Worm (Caenorhabditis elegans) whole organism, L2 larva: Measurements from ENCODE around the gene argk-1.

Experiments
- C34F6.9 ChIP-seq: fragments of 150-350 bp; optimal IDR thresholded peaks from 2 replicates; lab custom pipeline; 2014; ENCODE audit warnings: missing biosample characterization, missing genetic modification characterization
- R02D3.7 ChIP-seq: fragments of 150-350 bp; optimal IDR thresholded peaks from 2 replicates; lab custom pipeline; 2014; ENCODE audit warnings: missing biosample characterization, missing genetic modification characterization
- Y55F3AM.14 ChIP-seq: fragments of 200-800 bp; sonication (Bioruptor generic); optimal IDR thresholded peaks from 2 replicates; lab custom pipeline; 2018; ENCODE audit warnings: mild to moderate bottlenecking, missing genetic modification characterization, missing compliant biosample characterization
- alr-1 ChIP-seq: fragments of 150-350 bp; optimal IDR thresholded peaks from 2 replicates; lab custom pipeline; 2014; ENCODE audit warnings: missing biosample characterization, missing genetic modification characterization
- ama-1 ChIP-seq: fragments of 150-350 bp; optimal IDR thresholded peaks from 2 replicates; lab custom pipeline; 2018; ENCODE audit warnings: inconsistent platforms
- ceh-82 ChIP-seq: fragments of 150-350 bp; optimal IDR thresholded peaks from 2 replicates; lab custom pipeline; 2014; ENCODE audit warnings: missing biosample characterization, missing genetic modification characterization
- crh-2 ChIP-seq: sonication (generic microtip); optimal IDR thresholded peaks from 2 replicates; lab custom pipeline; 2017; ENCODE audit warnings: missing biosample characterization, missing genetic modification characterization
- dmd-4 ChIP-seq: sonication (generic microtip); optimal IDR thresholded peaks from 2 replicates; lab custom pipeline; 2017; ENCODE audit warnings: missing biosample characterization, missing genetic modification characterization
- egl-27 ChIP-seq: sonication (generic microtip); optimal IDR thresholded peaks from 3 replicates; lab custom pipeline; 2017; ENCODE audit warnings: missing biosample characterization, missing genetic modification reagents, missing genetic modification characterization
- elt-1 ChIP-seq: fragments of 150-350 bp; optimal IDR thresholded peaks from 2 replicates; lab custom pipeline; 2014; ENCODE audit warnings: missing biosample characterization, missing genetic modification characterization
- elt-3 ChIP-seq: sonication (generic microtip); optimal IDR thresholded peaks from 2 replicates; lab custom pipeline; 2017; ENCODE audit warnings: missing biosample characterization, missing genetic modification characterization
- fos-1 ChIP-seq: fragments of 150-350 bp; optimal IDR thresholded peaks from 2 replicates; lab custom pipeline; 2014; ENCODE audit warnings: missing biosample characterization, missing genetic modification characterization
- gmeb-1 ChIP-seq: fragments of 150-350 bp; optimal IDR thresholded peaks from 2 replicates; lab custom pipeline; 2014; ENCODE audit warnings: missing biosample characterization, missing genetic modification characterization
- lin-11 ChIP-seq: fragments of 150-350 bp; sonication (generic microtip); optimal IDR thresholded peaks from 2 replicates; lab custom pipeline; 2014; ENCODE audit warnings: missing biosample characterization, missing genetic modification characterization, inconsistent platforms, mixed read lengths
- lin-39 ChIP-seq: fragments of 150-350 bp; optimal IDR thresholded peaks from 2 replicates; lab custom pipeline; 2014; ENCODE audit warnings: missing biosample characterization, missing genetic modification reagents, missing genetic modification characterization
- lsy-2 ChIP-seq, 2 experiments: fragments of 150-350 bp in 1 of 2; sonication (generic microtip) in 1 of 2; optimal IDR thresholded peaks; 2 replicates each; lab custom pipeline; 2014 to 2017; ENCODE audit warnings: missing biosample characterization in 2 of 2, missing genetic modification characterization in 2 of 2
- mab-5 ChIP-seq: fragments of 150-350 bp; optimal IDR thresholded peaks from 2 replicates; lab custom pipeline; 2014; ENCODE audit warnings: missing biosample characterization, missing genetic modification characterization
- mdl-1 ChIP-seq, 2 experiments: fragments of 150-350 bp in 1 of 2; sonication (generic microtip) in 1 of 2; optimal IDR thresholded peaks; 2 replicates each; lab custom pipeline; 2017; ENCODE audit warnings: missing biosample characterization in 2 of 2, missing genetic modification characterization in 2 of 2
- nhr-11 ChIP-seq: fragments of 150-350 bp; optimal IDR thresholded peaks from 2 replicates; lab custom pipeline; 2014; ENCODE audit warnings: missing biosample characterization, missing genetic modification characterization
- nhr-21 ChIP-seq: fragments of 150-350 bp; optimal IDR thresholded peaks from 2 replicates; lab custom pipeline; 2014; ENCODE audit warnings: missing biosample characterization, missing genetic modification characterization
- nhr-23 ChIP-seq: fragments of 150-350 bp; optimal IDR thresholded peaks from 2 replicates; lab custom pipeline; 2014; ENCODE audit warnings: missing biosample characterization, missing genetic modification reagents, missing genetic modification characterization
- nhr-237 ChIP-seq: fragments of 150-350 bp; optimal IDR thresholded peaks from 2 replicates; lab custom pipeline; 2014; ENCODE audit warnings: missing biosample characterization, missing genetic modification characterization
- nhr-25 ChIP-seq: fragments of 150-350 bp; sonication (generic microtip); optimal IDR thresholded peaks from 3 replicates; lab custom pipeline; 2014; ENCODE audit warnings: missing biosample characterization, missing genetic modification characterization
- nhr-6 ChIP-seq: fragments of 150-350 bp; optimal IDR thresholded peaks from 2 replicates; lab custom pipeline; 2014; ENCODE audit warnings: missing biosample characterization, missing genetic modification characterization
- nhr-77 ChIP-seq: fragments of 150-350 bp; optimal IDR thresholded peaks from 2 replicates; lab custom pipeline; 2014; ENCODE audit warnings: missing biosample characterization, missing genetic modification characterization
- peb-1 ChIP-seq: fragments of 150-350 bp; optimal IDR thresholded peaks from 2 replicates; lab custom pipeline; 2014; ENCODE audit warnings: missing biosample characterization, missing genetic modification characterization
- sem-4 ChIP-seq: fragments of 150-350 bp; optimal IDR thresholded peaks from 2 replicates; lab custom pipeline; 2014; ENCODE audit warnings: missing biosample characterization, missing genetic modification reagents, missing genetic modification characterization
- sma-3 ChIP-seq: sonication (generic microtip); optimal IDR thresholded peaks from 2 replicates; lab custom pipeline; 2016; ENCODE audit warnings: missing genetic modification reagents, missing genetic modification characterization, missing compliant biosample characterization
- sma-9 ChIP-seq, 2 experiments: fragments of 150-350 bp in 1 of 2; sonication (generic microtip) in 1 of 2; optimal IDR thresholded peaks; 2 replicates each; lab custom pipeline; 2014 to 2016; ENCODE audit warnings: missing genetic modification characterization in 2 of 2, mild to moderate bottlenecking in 1 of 2, missing biosample characterization in 1 of 2, missing compliant biosample characterization in 1 of 2, missing genetic modification reagents in 1 of 2, moderate library complexity in 1 of 2
- unc-39 ChIP-seq: fragments of 150-350 bp; optimal IDR thresholded peaks from 2 replicates; lab custom pipeline; 2014; ENCODE audit warnings: missing biosample characterization, missing genetic modification characterization
- unc-55 ChIP-seq: fragments of 150-350 bp; sonication (generic microtip); optimal IDR thresholded peaks from 3 replicates; lab custom pipeline; 2014; ENCODE audit warnings: missing biosample characterization, missing genetic modification reagents, missing genetic modification characterization
- zag-1 ChIP-seq: fragments of 150-350 bp; optimal IDR thresholded peaks from 2 replicates; lab custom pipeline; 2014; ENCODE audit warnings: missing biosample characterization, missing genetic modification characterization
- ztf-1 ChIP-seq: fragments of 200-800 bp; sonication (Bioruptor generic); conservative IDR thresholded peaks from 2 replicates; pipeline ENCODE4 v1.3.6; 2022; ENCODE audit warnings: missing genetic modification characterization, missing compliant biosample characterization
- ztf-11 ChIP-seq: sonication (generic microtip); optimal IDR thresholded peaks from 2 replicates; lab custom pipeline; 2017; ENCODE audit warnings: missing biosample characterization, missing genetic modification characterization
- ztf-4 ChIP-seq: fragments of 150-350 bp; optimal IDR thresholded peaks from 2 replicates; lab custom pipeline; 2014; ENCODE audit warnings: missing biosample characterization, missing genetic modification characterization

The argk-1 gene

ce11 chrV:16060135-16060534, 43.6 kb upstream of the argk-1 start, which contains the start of gene F14H3.15:
Gene F14H3.15, minus strand, starts transcription at chrV:16060235.
- no peak for TF ChIP-seq ama-1 (lab: Kevin White, UChicago)
- TF ChIP-seq nhr-11 (tag; lab: Kevin White, UChicago): no peak
- TF ChIP-seq sem-4 (tag; lab: Kevin White, UChicago): no peak
- TF ChIP-seq mdl-1 (tag; optimal IDR thresholded peaks at IDR 0.05; lab: Kevin White, UChicago): no peak
- no peak for TF ChIP-seq peb-1
- no peak for TF ChIP-seq alr-1
- no peak for TF ChIP-seq ceh-82
- TF ChIP-seq Y55F3AM.14 (GFP tag; lab: Kevin White, UChicago): no peak
- no peak for TF ChIP-seq lsy-2 (tag; optimal IDR thresholded peaks at IDR 0.05; lab: Kevin White, UChicago)

ce11 chrV:16061993-16062392, 41.7 kb upstream of the argk-1 start, which contains the start of gene fbxa-100:
Gene fbxa-100, minus strand, starts transcription at chrV:16062093.
- TF ChIP-seq elt-1 (no peak), gmeb-1 (tag; lab: Kevin White, UChicago) (no peak), egl-27 (no peak), unc-39 (tag; lab: Kevin White, UChicago) (no peak), elt-3 (tag; lab: Kevin White, UChicago) (no peak), nhr-6 (no peak), nhr-237 (no peak), crh-2 (tag; lab: Kevin White, UChicago) (no peak), ztf-4 (tag; lab: Kevin White, UChicago) (no peak), sma-9 (GFP tag; optimal IDR thresholded peaks at IDR 0.05; lab: Kevin White, UChicago) (no peak), sma-9 (tag; optimal IDR thresholded peaks at IDR 0.05; lab: Kevin White, UChicago) (no peak), nhr-11 (tag; lab: Kevin White, UChicago) (no peak), C34F6.9 (tag; lab: Kevin White, UChicago) (no peak), ztf-11 (tag; lab: Kevin White, UChicago) (no peak), unc-55 (GFP tag; lab: Kevin White, UChicago) (no peak), peb-1 (no peak)

- TF ChIP-seq ztf-4 (tag; lab: Kevin White, UChicago): no peak
- TF ChIP-seq peb-1: no peak
- TF ChIP-seq sem-4 (tag; lab: Kevin White, UChicago): no peak
- no peak for TF ChIP-seq nhr-77 (tag; lab: Kevin White, UChicago)
- no peak for TF ChIP-seq R02D3.7
- TF ChIP-seq zag-1: no peak
- no peak for TF ChIP-seq nhr-25 (tag; lab: Kevin White, UChicago)
- no peak for TF ChIP-seq egl-27
These were observed 40.9 kb upstream of the argk-1 start, which contains the start of gene F14H3.14 for ce11 chrV:16062788-16063187. Gene F14H3.14, minus strand, starts transcription at chrV:16062888.

- TF ChIP-seq elt-3 (tag; lab: Kevin White, UChicago): no peak
- no peak for TF ChIP-seq ceh-82
- TF ChIP-seq nhr-21 (tag; lab: Kevin White, UChicago): no peak
- TF ChIP-seq alr-1: no peak
- TF ChIP-seq ama-1 (lab: Kevin White, UChicago): no peak
- TF ChIP-seq mdl-1 (tag; optimal IDR thresholded peaks at IDR 0.05; lab: Kevin White, UChicago): no peak
- TF ChIP-seq fos-1: no peak
- TF ChIP-seq lin-39 (tag; lab: Kevin White, UChicago): no peak
These were observed 34.8 kb upstream of the argk-1 start, which contains the start of gene cyp-35D1 for ce11 chrV:16068938-16069337. Gene cyp-35D1, plus strand, starts transcription at chrV:16069238.

- TF ChIP-seq fos-1: peak; percentile 9
- TF ChIP-seq nhr-237: no peak
These were observed 32.5 kb upstream of the argk-1 start, which contains the start of gene nhr-176 for ce11 chrV:16071167-16071566. Gene nhr-176, plus strand, starts transcription at chrV:16071325.

ce11 chrV:16073856-16074255, 29.8 kb upstream of the argk-1 start, which contains the start of gene srj-10:
Gene srj-10, minus strand, starts transcription at chrV:16073956.
- TF ChIP-seq mab-5 (tag; lab: Kevin White, UChicago): no peak
- TF ChIP-seq lin-11 (tag; lab: Kevin White, UChicago): no peak
- no peak for TF ChIP-seq R02D3.7
- no peak for TF ChIP-seq egl-27
- TF ChIP-seq nhr-6: no peak
- no peak for TF ChIP-seq zag-1
- no peak for TF ChIP-seq dmd-4
- TF ChIP-seq fos-1: no peak
- TF ChIP-seq sma-3 (GFP tag; lab: Kevin White, UChicago): no peak
- no peak for TF ChIP-seq nhr-23 (tag; lab: Kevin White, UChicago)
- no peak for TF ChIP-seq lin-39 (tag; lab: Kevin White, UChicago)
- TF ChIP-seq ama-1 (lab: Kevin White, UChicago): no peak
- no peak for TF ChIP-seq nhr-77 (tag; lab: Kevin White, UChicago)
- no peak for TF ChIP-seq sem-4 (tag; lab: Kevin White, UChicago)
- no peak for TF ChIP-seq lsy-2 (tag; optimal IDR thresholded peaks at IDR 0.05; lab: Kevin White, UChicago)
- no peak for TF ChIP-seq C34F6.9 (tag; lab: Kevin White, UChicago)
- no peak for TF ChIP-seq nhr-237
- TF ChIP-seq ztf-1 (GFP tag; lab: Robert Waterston, UW): no peak
- no peak for TF ChIP-seq nhr-11 (tag; lab: Kevin White, UChicago)
